Worm (Caenorhabditis elegans): ENCODE results near the gene clec-241.
"Not testable (repeated sequence)": the region's sequence is repeated elsewhere in the genome, so short reads cannot be mapped to it uniquely, and the experiment has no call there.

clec-241 gene

ce11 chrV:17042263-17042662 is 29.1 kb upstream of the clec-241 start, which contains the start of gene hpo-33 (continued):
- TF ChIP-seq ama-1 (optimal IDR thresholded peaks at IDR 0.05) (no peak), ama-1 (GFP tag; optimal IDR thresholded peaks at IDR 0.05) (no peak), hrde-1 (tag; optimal IDR thresholded peaks at IDR 0.05; ENCODE audit: borderline replicate concordance) (no peak), aptf-2 (GFP tag; conservative IDR thresholded peaks at IDR 0.05) (no peak)

DNA sequence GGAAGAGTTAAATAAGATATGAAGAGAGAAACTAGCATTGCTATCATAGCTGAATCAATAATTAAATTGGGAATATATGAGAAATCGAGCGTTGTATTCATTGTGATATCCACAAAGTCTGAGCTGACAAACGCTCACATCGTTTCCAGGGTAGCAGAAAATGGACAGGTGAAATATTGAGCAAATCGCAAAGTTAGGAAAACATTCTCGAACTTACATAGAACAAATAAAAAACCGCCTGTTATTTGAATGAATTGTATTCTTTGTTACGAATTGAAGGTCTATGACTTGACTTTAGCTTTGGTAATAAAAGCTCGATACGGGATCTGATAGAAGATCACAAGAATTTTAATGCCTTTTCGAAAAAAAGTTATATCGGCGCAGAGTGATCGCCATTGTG is 22.7 kb upstream of the clec-241 start, which contains the start of gene srz-94:
srz-94 (minus strand) TSS at position 101 of the 400 bp plus-strand sequence.
- TF ChIP-seq F37B4.10 (GFP tag; IDR thresholded peaks at IDR 0.05) (no peak), bed-2 (GFP tag; IDR thresholded peaks at IDR 0.05) (no peak)

- TF ChIP-seq lir-1 (GFP tag; conservative IDR thresholded peaks at IDR 0.05) (no peak), ztf-6 (GFP tag; IDR thresholded peaks at IDR 0.05) (no peak), hlh-26 (GFP tag; conservative IDR thresholded peaks at IDR 0.05) (no peak), F55B11.4 (tag; optimal IDR thresholded peaks at IDR 0.05; ENCODE audit: borderline replicate concordance, insufficient read depth) (no peak), akir-1 (GFP tag; optimal IDR thresholded peaks at IDR 0.05) (no peak)
These were observed 17.3 kb upstream of the clec-241 start for ce11 chrV:17030430-17030829.

- TF ChIP-seq C17E4.6 (GFP tag; IDR thresholded peaks at IDR 0.05) (no peak), snpc-3.4 (tag; optimal IDR thresholded peaks at IDR 0.05) (no peak), rpc-1 (optimal IDR thresholded peaks at IDR 0.05) (no peak), rpc-1 (tag; optimal IDR thresholded peaks at IDR 0.05) (no peak), aptf-2 (GFP tag; conservative IDR thresholded peaks at IDR 0.05) (no peak)
These were observed 13.2 kb upstream of the clec-241 start, which contains the start of gene F49H6.15 for ce11 chrV:17026289-17026688. Gene F49H6.15, minus strand, starts transcription at chrV:17026389.

DNA sequence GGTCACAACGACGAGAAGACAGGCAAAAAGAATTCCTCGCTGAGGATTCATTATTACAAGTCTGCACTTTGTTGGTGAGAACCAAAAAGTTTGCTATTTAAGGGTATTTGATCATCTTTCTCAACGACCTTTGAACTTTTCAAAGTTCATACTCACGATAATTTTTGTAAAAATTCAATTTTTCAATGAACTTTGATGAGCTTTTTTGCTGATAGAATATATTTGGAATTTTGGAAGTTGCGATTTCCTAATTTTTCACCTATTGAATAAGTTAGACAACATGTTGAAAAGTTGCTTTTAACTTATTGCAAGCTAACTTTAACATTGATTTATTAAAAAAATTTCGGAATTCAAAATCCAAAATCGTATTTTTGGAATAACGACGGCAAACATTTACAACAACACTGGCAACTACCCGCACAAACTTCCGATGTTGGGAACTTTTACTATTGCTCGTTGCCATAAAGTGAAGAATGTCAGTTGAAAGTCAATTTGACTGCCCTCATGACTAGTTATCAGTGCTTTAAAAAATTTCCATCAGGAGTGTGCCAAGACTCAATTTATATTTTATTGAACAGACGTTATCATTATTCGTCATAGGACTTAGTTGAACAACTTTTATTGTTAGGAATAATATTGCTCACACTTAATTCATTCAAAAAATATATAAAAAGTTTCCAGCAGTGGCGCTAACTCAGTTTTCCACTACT is 9.6 kb upstream of the clec-241 start, which contains the start of the genes F49H6.8 and F49H6.5:
F49H6.8 (minus strand) TSS at position 51 of the 710 bp plus-strand sequence.
F49H6.5 (plus strand) TSS at position 629 of the 710 bp plus-strand sequence.
- TF ChIP-seq gei-17 (GFP tag; optimal IDR thresholded peaks at IDR 0.05) (no peak), hmg-1.2 (GFP tag; IDR thresholded peaks at IDR 0.05) (no peak), snpc-1.3 (tag; optimal IDR thresholded peaks at IDR 0.05; ENCODE audit: insufficient read depth) (no peak), snpc-4 (GFP tag; optimal IDR thresholded peaks at IDR 0.05) (no peak), snpc-4 (tag; optimal IDR thresholded peaks at IDR 0.05) (peak in 1 of 4 experiments; percentile 40), F49E8.2 (tag; optimal IDR thresholded peaks at IDR 0.05; ENCODE audit: insufficient read depth) (no peak), sdz-38 (tag; optimal IDR thresholded peaks at IDR 0.05) (no peak), Y67H2A.10 (GFP tag; conservative IDR thresholded peaks at IDR 0.05) (no peak), chd-7 (tag; optimal IDR thresholded peaks at IDR 0.05) (no peak), aptf-3 (GFP tag; IDR thresholded peaks at IDR 0.05) (no peak), dpff-1 (tag; optimal IDR thresholded peaks at IDR 0.05) (no peak), ztf-25 (GFP tag; IDR thresholded peaks at IDR 0.05) (no peak), nhr-80 (tag; optimal IDR thresholded peaks at IDR 0.05) (peak; percentile 37)

DNA sequence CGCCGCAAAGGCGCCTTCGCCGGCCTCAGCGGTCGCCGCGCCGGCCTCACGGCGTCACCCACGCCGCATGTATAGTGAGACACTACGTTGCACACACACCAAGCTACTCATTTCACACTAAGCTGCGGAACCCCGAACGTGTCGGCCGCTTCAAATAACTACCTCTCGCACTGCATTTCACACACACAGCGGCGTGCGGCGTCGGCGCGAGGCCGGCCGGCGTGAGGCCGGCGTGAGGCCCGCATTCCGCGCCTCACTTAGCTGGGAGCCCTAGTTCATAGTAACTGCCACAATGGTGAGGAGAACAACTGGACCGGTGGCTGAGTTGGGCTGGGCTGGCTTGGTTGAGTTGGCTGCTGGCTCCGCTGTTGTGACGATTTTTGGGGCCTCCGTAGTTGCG is 9.0 kb upstream of the clec-241 start:
- TF ChIP-seq ceh-91 (GFP tag; IDR thresholded peaks at IDR 0.05): 0 out of 2 replicates have a peak, but pooled peaks have one; percentile 15
- not testable (repeated sequence) for TF ChIP-seq snpc-4 (GFP tag; optimal IDR thresholded peaks at IDR 0.05)
- peak in 1 of 4 experiments; percentile 59 for TF ChIP-seq snpc-4 (tag; optimal IDR thresholded peaks at IDR 0.05)
- peak; percentile 74; the same call in 1 of the 2 replicates for TF ChIP-seq egrh-3 (GFP tag; IDR thresholded peaks at IDR 0.05)
- TF ChIP-seq pbrm-1 (GFP tag; IDR thresholded peaks at IDR 0.05): 0 out of 2 replicates have a peak, but pooled peaks have one; percentile 20
- 0 out of 2 replicates have a peak, but pooled peaks have one; percentile 39 for TF ChIP-seq nfyb-1 (GFP tag; IDR thresholded peaks at IDR 0.05)
- peak; percentile 90 for TF ChIP-seq zfh-2 (GFP tag; conservative IDR thresholded peaks at IDR 0.05)
- TF ChIP-seq dox-1 (GFP tag; IDR thresholded peaks at IDR 0.05): peak; percentile 39; the same call in 1 of the 2 replicates
- TF ChIP-seq lin-26 (GFP tag; IDR thresholded peaks at IDR 0.05): 0 out of 2 replicates have a peak, but pooled peaks have one; percentile 36

All from whole organism, young adult.